Fruit fly (Drosophila melanogaster) ovary, adult (tissue): Measurements from ENCODE around the gene Lon.

Experiments used
- CG17801 ChIP-seq: fragments of 200-800 bp; optimal IDR thresholded peaks from 2 replicates; lab custom pipeline; 2019; ENCODE audit warnings: missing biosample characterization, mild to moderate bottlenecking, missing genetic modification characterization, moderate library complexity; ENCODE audit not compliant: partially characterized antibody

Gene Lon

dm6 chr3L:19612172-19612571 lies at the start of gene Lon, which contains the start of gene PIG-F:
Gene Lon, minus strand, starts transcription at chr3L:19612199.
Gene PIG-F, plus strand, starts transcription at chr3L:19612455.
- peak; percentile 99 for TF ChIP-seq CG17801

- no peak for TF ChIP-seq CG17801
These were observed 43.9 kb upstream of the Lon start for dm6 chr3L:19655923-19656322.

DNA sequence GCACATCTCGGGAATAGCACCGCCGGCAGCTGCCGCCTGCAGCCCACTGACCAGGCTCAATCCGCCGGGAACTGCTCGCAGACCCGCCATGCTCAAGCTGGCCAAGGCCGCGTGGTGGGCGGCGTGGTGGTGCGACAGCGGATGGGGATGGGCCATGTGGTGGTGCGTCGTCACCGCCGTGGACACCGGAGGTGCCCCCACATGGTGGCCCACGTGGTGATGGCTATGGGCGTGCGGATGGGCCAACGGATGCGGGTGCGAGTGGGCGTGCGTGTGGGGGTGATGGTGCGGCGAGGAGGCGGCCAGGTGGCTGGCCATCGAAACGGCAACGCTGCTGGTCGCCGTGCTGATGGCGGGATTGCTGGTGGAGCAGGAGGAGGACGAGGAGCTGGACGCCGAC lies 41.5 kb upstream of the Lon start:
- no peak for TF ChIP-seq CG17801

DNA sequence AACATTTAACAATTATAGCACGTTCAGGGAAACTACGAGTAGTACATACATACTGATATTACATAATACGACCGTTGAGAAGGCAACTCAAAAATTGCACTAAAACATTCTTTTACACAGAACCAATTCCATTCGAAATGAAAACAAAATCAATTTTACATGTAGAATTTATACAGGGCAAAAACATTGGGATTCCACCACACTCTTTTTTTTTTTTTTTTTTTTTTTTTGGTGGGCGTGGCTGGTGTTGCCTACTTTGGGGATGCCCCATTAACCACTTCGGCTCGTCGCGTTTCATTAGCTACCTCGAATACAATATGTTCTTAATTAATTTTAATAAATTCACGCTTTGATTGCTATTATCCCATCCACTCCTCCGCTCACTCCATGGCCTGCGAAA lies 38.6 kb upstream of the Lon start:
- TF ChIP-seq CG17801: peak; percentile 58

DNA sequence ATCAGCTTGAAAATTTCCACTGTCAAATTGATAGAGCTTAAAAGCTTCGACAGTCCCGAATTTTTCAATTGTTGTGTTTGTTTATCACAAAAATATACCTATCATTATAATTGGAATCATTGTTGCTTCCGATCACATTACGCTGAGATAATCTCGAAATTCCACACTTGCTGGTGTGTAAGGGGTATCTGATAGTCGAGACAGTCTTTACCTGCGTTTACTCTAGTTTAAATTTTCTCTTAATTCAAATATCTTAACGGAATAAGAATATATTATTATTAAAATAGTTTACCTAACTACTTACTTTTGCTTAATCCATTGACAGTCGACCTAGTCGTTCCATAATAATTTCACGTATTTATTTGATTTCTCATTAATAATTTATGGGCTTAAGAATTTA lies 38.1 kb upstream of the Lon start:
- TF ChIP-seq CG17801: no peak

DNA sequence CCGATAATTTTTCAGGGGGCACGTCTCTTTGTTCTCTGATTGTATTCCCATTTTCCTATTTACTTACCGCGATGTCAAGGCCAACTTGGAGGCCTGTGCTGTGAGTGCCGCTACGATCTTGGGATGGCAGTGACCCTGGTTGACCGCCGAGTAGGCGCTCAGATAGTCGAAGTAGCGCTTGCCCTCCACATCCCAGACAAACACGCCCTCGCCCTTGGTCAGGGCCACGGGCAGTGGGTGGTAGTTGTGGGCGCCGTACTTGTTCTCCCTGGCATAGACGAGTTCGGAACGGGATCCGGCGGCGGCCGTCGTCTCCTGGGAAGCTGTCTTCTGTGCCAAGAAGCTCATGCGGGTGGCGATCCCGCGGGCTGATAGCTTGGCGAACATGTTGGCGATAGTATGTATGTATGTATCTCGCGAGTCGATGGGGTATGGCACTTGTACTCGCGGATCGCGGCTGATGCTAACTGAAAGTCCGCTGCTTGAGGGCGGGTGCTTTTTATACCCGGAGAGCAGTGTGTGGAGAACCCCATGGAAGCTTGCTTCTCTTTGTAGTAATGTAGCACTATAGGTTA lies 37.5 kb upstream of the Lon start, which contains the start of gene Oat:
Gene Oat (minus strand): TSS at position 478 of the 575 bp plus-strand sequence.
- no peak for TF ChIP-seq CG17801

dm6 chr3L:19648648-19649047 lies 36.6 kb upstream of the Lon start:
- TF ChIP-seq CG17801: no peak

- TF ChIP-seq CG17801: no peak
These were observed 34.3 kb upstream of the Lon start for dm6 chr3L:19646292-19646691.

dm6 chr3L:19642448-19643020 lies 30.5 kb upstream of the Lon start, which contains the start of gene Rnf146:
Gene Rnf146, minus strand, starts transcription at chr3L:19642816.
- peak; percentile 23 for TF ChIP-seq CG17801

DNA sequence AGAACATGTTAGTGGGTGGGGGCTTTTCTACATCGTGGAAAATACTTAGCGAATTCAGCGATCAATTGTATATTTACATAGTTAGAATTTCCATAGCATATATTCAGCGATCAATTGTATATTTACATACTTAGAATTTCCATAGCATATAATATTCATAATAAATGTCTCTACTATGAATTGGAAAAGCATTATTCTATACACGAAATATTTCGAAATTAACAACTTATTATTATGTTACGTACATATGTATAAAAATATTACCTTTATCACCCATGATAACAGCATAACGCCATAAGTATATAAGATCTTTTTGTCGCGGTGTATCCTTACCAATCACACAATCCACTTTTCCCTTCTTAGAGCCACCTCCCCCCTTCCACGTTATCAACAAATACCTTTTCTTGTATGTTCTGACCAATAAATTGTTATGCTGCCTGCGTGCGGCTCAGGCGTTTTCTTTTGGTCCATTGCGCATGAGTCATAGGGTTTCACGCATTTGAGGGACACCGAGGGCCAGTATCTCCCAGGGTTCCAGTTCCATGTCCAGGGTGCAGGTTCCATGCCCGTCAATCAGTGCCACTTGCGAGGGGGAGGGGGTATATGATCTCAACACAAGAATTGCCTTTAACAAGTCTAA lies 24.9 kb upstream of the Lon start:
- no peak for TF ChIP-seq CG17801

DNA sequence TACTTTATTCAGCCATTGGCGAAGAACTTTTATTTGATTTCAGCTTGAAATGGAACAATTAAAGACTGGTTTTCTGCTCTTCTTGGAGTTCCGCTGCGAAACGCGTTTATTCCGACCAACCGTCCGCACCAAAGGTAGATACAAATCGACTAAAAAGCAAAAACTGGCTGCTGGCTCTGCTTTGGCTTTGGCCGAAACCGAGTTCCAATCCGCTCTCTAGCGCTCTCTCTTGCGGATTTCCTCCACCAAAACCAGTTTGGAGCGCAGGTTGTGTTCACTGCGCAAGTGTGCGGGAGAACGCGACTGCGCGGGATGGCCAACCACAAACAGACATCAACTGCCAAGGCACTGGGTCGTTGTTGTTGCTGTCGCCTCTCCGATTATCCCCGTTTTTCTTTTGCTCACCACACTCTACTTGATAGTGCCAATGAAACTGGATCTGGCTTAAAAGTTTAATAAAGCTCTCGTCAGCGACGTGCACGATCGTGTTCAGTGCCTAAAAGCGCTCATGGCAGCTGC lies 23.5 kb upstream of the Lon start, which contains the start of gene wnd:
Gene wnd (minus strand): TSS at position 306 of the 519 bp plus-strand sequence.
- peak; percentile 17 for TF ChIP-seq CG17801

dm6 chr3L:19634788-19635448 lies 22.9 kb upstream of the Lon start:
- TF ChIP-seq CG17801: peak; percentile 61

dm6 chr3L:19632766-19633632 lies 21.0 kb upstream of the Lon start:
- TF ChIP-seq CG17801: peak; percentile 83

DNA sequence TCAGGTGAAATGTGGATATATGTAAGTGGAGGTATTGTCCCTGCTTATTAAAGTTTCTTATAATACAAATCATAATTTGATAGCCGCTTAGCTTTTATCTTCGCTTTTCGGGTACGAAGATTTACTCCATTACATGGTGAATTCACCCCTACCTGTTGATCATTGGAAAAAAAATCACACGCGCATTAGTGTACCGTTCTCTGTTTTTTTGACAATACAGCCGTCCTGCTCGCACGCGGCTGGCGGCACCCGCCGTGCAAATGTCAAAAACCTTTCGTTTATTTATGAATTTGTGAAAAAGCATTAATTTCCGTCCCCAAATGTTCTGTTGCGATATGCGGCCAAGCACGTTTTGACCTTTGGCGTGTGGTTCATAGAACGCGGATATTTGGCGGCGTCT lies 19.9 kb upstream of the Lon start:
- TF ChIP-seq CG17801: no peak

- TF ChIP-seq CG17801: no peak
These were observed 18.7 kb upstream of the Lon start for dm6 chr3L:19630701-19631100.
